Worm (Caenorhabditis elegans) whole organism, early embryonic: ENCODE measurements around the gene vha-17.

ENCODE experiments used
- B0310.2 ChIP-seq: sonication (generic microtip); optimal IDR thresholded peaks from 2 replicates; lab custom pipeline; 2016; ENCODE audit warnings: mild to moderate bottlenecking, missing genetic modification characterization, missing compliant biosample characterization
- F13C5.2 ChIP-seq: sonication (generic microtip); optimal IDR thresholded peaks from 2 replicates; lab custom pipeline; 2017; ENCODE audit warnings: mild to moderate bottlenecking, missing genetic modification characterization, inconsistent platforms, missing compliant biosample characterization
- ama-1 ChIP-seq: fragments of 150-350 bp; optimal IDR thresholded peaks from 2 replicates; lab custom pipeline; 2014
- flt-1 ChIP-seq: fragments of 200-800 bp; sonication (Bioruptor generic); IDR thresholded peaks from 2 replicates; pipeline ENCODE4 v1.3.6; 2022; ENCODE audit warnings: missing genetic modification characterization, missing compliant biosample characterization
- scrt-1 ChIP-seq: fragments of 200-800 bp; sonication (Bioruptor generic); IDR thresholded peaks from 2 replicates; pipeline ENCODE4 v1.3.6; 2022; ENCODE audit warnings: missing genetic modification characterization, missing compliant biosample characterization
- tbx-11 ChIP-seq: fragments of 200-800 bp; sonication (Bioruptor generic); IDR thresholded peaks from 2 replicates; pipeline ENCODE4 v1.3.6; 2022; ENCODE audit warnings: missing genetic modification characterization, missing compliant biosample characterization

- no peak for TF ChIP-seq ama-1 (lab: Kevin White, UChicago)
- no peak for TF ChIP-seq F13C5.2 (tag; lab: Kevin White, UChicago)
- TF ChIP-seq tbx-11 (GFP tag; lab: Robert Waterston, UW) = no peak
- no peak for TF ChIP-seq B0310.2 (tag; lab: Kevin White, UChicago)
- TF ChIP-seq scrt-1 = no peak
- TF ChIP-seq flt-1 = no peak
Measured at ce11 chrIV:9330755-9331154, 9.2 kb downstream of the vha-17 start, which contains the start of gene nspg-7.1.
